Fruit fly (Drosophila melanogaster) whole organism, prepupa: Measurements from ENCODE around the gene CG1143.

Source experiments
- Blimp-1 ChIP-seq: fragments of 200-800 bp; sonication (Bioruptor generic); optimal IDR thresholded peaks from 3 replicates; lab custom pipeline; 2017; ENCODE audit warnings: missing biosample characterization, missing genetic modification characterization, mild to moderate bottlenecking, moderate library complexity, missing genetic modification reagents
- CG10631 ChIP-seq: fragments of 200-800 bp; sonication (Bioruptor generic); optimal IDR thresholded peaks from 2 replicates; lab custom pipeline; 2016; ENCODE audit warnings: missing biosample characterization, missing genetic modification characterization
- CG10669 ChIP-seq: fragments of 200-800 bp; sonication (Bioruptor generic); optimal IDR thresholded peaks from 3 replicates; lab custom pipeline; 2018; ENCODE audit warnings: missing biosample characterization, mild to moderate bottlenecking, missing genetic modification characterization, moderate library complexity
- CG11762 ChIP-seq: fragments of 200-800 bp; sonication (Bioruptor generic); optimal IDR thresholded peaks from 3 replicates; lab custom pipeline; 2016; ENCODE audit warnings: missing biosample characterization, missing genetic modification characterization; ENCODE audit not compliant: insufficient read depth
- CG11902 ChIP-seq: fragments of 200-800 bp; sonication (Bioruptor generic); optimal IDR thresholded peaks from 3 replicates; lab custom pipeline; 2016; ENCODE audit warnings: missing biosample characterization, missing genetic modification characterization
- CG1621 ChIP-seq: fragments of 200-800 bp; sonication (Bioruptor generic); optimal IDR thresholded peaks from 3 replicates; lab custom pipeline; 2018; ENCODE audit warnings: missing biosample characterization, mild to moderate bottlenecking, missing genetic modification characterization
- CG16779 ChIP-seq: fragments of 200-800 bp; sonication (Bioruptor generic); optimal IDR thresholded peaks from 3 replicates; lab custom pipeline; 2017; ENCODE audit warnings: missing biosample characterization, mild to moderate bottlenecking, missing genetic modification characterization
- CG3032 ChIP-seq: fragments of 200-800 bp; optimal IDR thresholded peaks from 2 replicates; lab custom pipeline; 2019; ENCODE audit warnings: missing biosample characterization, mild to moderate bottlenecking, missing genetic modification characterization, moderate library complexity
- CG31627 ChIP-seq: fragments of 200-800 bp; sonication (Bioruptor generic); optimal IDR thresholded peaks from 3 replicates; lab custom pipeline; 2016; ENCODE audit warnings: missing biosample characterization, missing genetic modification characterization
- CG32006 ChIP-seq: fragments of 200-800 bp; sonication (Bioruptor generic); optimal IDR thresholded peaks from 3 replicates; lab custom pipeline; 2017; ENCODE audit warnings: missing biosample characterization, mild to moderate bottlenecking, missing genetic modification characterization
- CG3919 ChIP-seq: fragments of 200-800 bp; sonication (Bioruptor generic); optimal IDR thresholded peaks from 3 replicates; lab custom pipeline; 2016; ENCODE audit warnings: missing biosample characterization, missing genetic modification characterization
- CG4318 ChIP-seq: fragments of 200-800 bp; sonication (Bioruptor generic); optimal IDR thresholded peaks from 3 replicates; lab custom pipeline; 2017; ENCODE audit warnings: missing biosample characterization, mild to moderate bottlenecking, missing genetic modification characterization
- CG6276 ChIP-seq: fragments of 200-800 bp; sonication (Bioruptor generic); optimal IDR thresholded peaks from 2 replicates; lab custom pipeline; 2017; ENCODE audit warnings: missing biosample characterization, mild to moderate bottlenecking, missing genetic modification characterization
- CG6808 ChIP-seq: fragments of 200-800 bp; sonication (Bioruptor generic); optimal IDR thresholded peaks from 3 replicates; lab custom pipeline; 2017; ENCODE audit warnings: missing biosample characterization, missing genetic modification characterization, mild to moderate bottlenecking, moderate library complexity, missing genetic modification reagents
- CG7368 ChIP-seq: fragments of 200-800 bp; sonication (Bioruptor generic); optimal IDR thresholded peaks from 3 replicates; lab custom pipeline; 2016; ENCODE audit warnings: missing biosample characterization, missing genetic modification characterization
- CG8119 ChIP-seq: fragments of 200-800 bp; sonication (Bioruptor generic); IDR thresholded peaks from 3 replicates; pipeline ENCODE4 v1.3.6; 2022; ENCODE audit warnings: missing biosample characterization, missing genetic modification characterization
- CG8319 ChIP-seq: fragments of 200-800 bp; sonication (Bioruptor generic); optimal IDR thresholded peaks from 3 replicates; lab custom pipeline; 2016; ENCODE audit warnings: missing biosample characterization, missing genetic modification characterization
- CG8632 ChIP-seq: fragments of 200-800 bp; sonication (Bioruptor generic); optimal IDR thresholded peaks from 3 replicates; lab custom pipeline; 2016; ENCODE audit warnings: missing biosample characterization, missing genetic modification characterization
- CG9139 ChIP-seq: fragments of 200-800 bp; sonication (Bioruptor generic); optimal IDR thresholded peaks from 3 replicates; lab custom pipeline; 2017; ENCODE audit warnings: missing biosample characterization, mild to moderate bottlenecking, missing genetic modification characterization
- Eip75B ChIP-seq: fragments of 200-800 bp; sonication (Bioruptor generic); optimal IDR thresholded peaks from 3 replicates; lab custom pipeline; 2016; ENCODE audit warnings: missing biosample characterization, missing genetic modification characterization
- Ets21C ChIP-seq: fragments of 200-800 bp; sonication (Bioruptor generic); optimal IDR thresholded peaks from 3 replicates; lab custom pipeline; 2016; ENCODE audit warnings: missing biosample characterization, missing genetic modification characterization
- Gug ChIP-seq: fragments of 200-800 bp; sonication (Bioruptor generic); IDR thresholded peaks from 2 replicates; pipeline ENCODE4 v1.3.6; 2022; ENCODE audit warnings: missing biosample characterization, missing genetic modification characterization
- Hr38 ChIP-seq: sonication (Bioruptor generic); optimal IDR thresholded peaks from 2 replicates; lab custom pipeline; 2016; ENCODE audit warnings: missing biosample characterization, missing genetic modification characterization
- Hr39 ChIP-seq: fragments of 200-800 bp; sonication (Bioruptor generic); optimal IDR thresholded peaks from 2 replicates; lab custom pipeline; 2016; ENCODE audit warnings: missing biosample characterization, missing genetic modification characterization
- Hr4 ChIP-seq: fragments of 200-800 bp; sonication (Bioruptor generic); optimal IDR thresholded peaks from 3 replicates; lab custom pipeline; 2016; ENCODE audit warnings: missing biosample characterization, missing genetic modification characterization
- Lpt ChIP-seq: fragments of 200-800 bp; sonication (Bioruptor generic); optimal IDR thresholded peaks from 3 replicates; lab custom pipeline; 2016; ENCODE audit warnings: missing biosample characterization, missing genetic modification characterization
- Met ChIP-seq: fragments of 200-800 bp; sonication (Bioruptor generic); optimal IDR thresholded peaks from 3 replicates; lab custom pipeline; 2016; ENCODE audit warnings: missing biosample characterization, missing genetic modification characterization
- OdsH ChIP-seq: fragments of 200-800 bp; sonication (Bioruptor generic); optimal IDR thresholded peaks from 3 replicates; lab custom pipeline; 2016; ENCODE audit warnings: missing biosample characterization, missing genetic modification characterization
- Smox ChIP-seq: fragments of 200-800 bp; sonication (Bioruptor generic); optimal IDR thresholded peaks from 3 replicates; lab custom pipeline; 2016; ENCODE audit warnings: missing biosample characterization, missing genetic modification characterization
- Sox102F ChIP-seq: fragments of 200-800 bp; sonication (Bioruptor generic); optimal IDR thresholded peaks from 2 replicates; lab custom pipeline; 2016; ENCODE audit warnings: missing biosample characterization, mild to moderate bottlenecking, missing genetic modification characterization
- achi ChIP-seq: fragments of 200-800 bp; sonication (Bioruptor generic); optimal IDR thresholded peaks from 3 replicates; lab custom pipeline; 2016; ENCODE audit warnings: missing biosample characterization, missing genetic modification characterization
- acj6 ChIP-seq: fragments of 200-800 bp; sonication (Bioruptor generic); optimal IDR thresholded peaks from 3 replicates; lab custom pipeline; 2016; ENCODE audit warnings: missing biosample characterization, missing genetic modification characterization
- dac ChIP-seq: fragments of 200-800 bp; sonication (Bioruptor generic); optimal IDR thresholded peaks from 2 replicates; lab custom pipeline; 2017; ENCODE audit warnings: missing biosample characterization, mild to moderate bottlenecking, missing genetic modification characterization
- eg ChIP-seq: fragments of 200-800 bp; sonication (Bioruptor generic); IDR thresholded peaks from 3 replicates; pipeline ENCODE4 v1.3.6; 2022; ENCODE audit warnings: missing biosample characterization, missing genetic modification characterization
- esn ChIP-seq: fragments of 200-800 bp; sonication (Bioruptor generic); optimal IDR thresholded peaks from 2 replicates; lab custom pipeline; 2016; ENCODE audit warnings: missing biosample characterization, mild to moderate bottlenecking, missing genetic modification characterization, moderate library complexity
- fd59A ChIP-seq: fragments of 200-800 bp; sonication (Bioruptor generic); optimal IDR thresholded peaks from 2 replicates; lab custom pipeline; 2017; ENCODE audit warnings: missing biosample characterization, mild to moderate bottlenecking, missing genetic modification characterization, missing genetic modification reagents
- net ChIP-seq: fragments of 200-800 bp; sonication (Bioruptor generic); optimal IDR thresholded peaks from 3 replicates; lab custom pipeline; 2016; ENCODE audit warnings: missing biosample characterization, missing genetic modification characterization
- salr ChIP-seq, 2 experiments: fragments of 200-800 bp; sonication (Bioruptor generic); optimal IDR thresholded peaks; 3 replicates each; lab custom pipeline; 2016 to 2018; ENCODE audit warnings: missing biosample characterization in 2 of 2, missing genetic modification characterization in 2 of 2, mild to moderate bottlenecking in 1 of 2
- spab ChIP-seq: fragments of 200-800 bp; sonication (Bioruptor generic); optimal IDR thresholded peaks from 2 replicates; lab custom pipeline; 2017; ENCODE audit warnings: missing biosample characterization, mild to moderate bottlenecking, missing genetic modification characterization, missing genetic modification reagents
- ss ChIP-seq, 2 experiments: fragments of 200-800 bp; sonication (Bioruptor generic); optimal IDR thresholded peaks; 2 replicates in 1 of 2; 3 replicates in 1 of 2; lab custom pipeline; 2017 to 2018; ENCODE audit warnings: mild to moderate bottlenecking in 2 of 2, missing biosample characterization in 2 of 2, missing genetic modification characterization in 2 of 2, moderate library complexity in 1 of 2
- svp ChIP-seq: fragments of 200-800 bp; sonication (Bioruptor generic); peaks from one replicate; lab custom pipeline; 2016; ENCODE audit warnings: missing biosample characterization, missing genetic modification characterization
- topi ChIP-seq: fragments of 200-800 bp; sonication (Bioruptor generic); optimal IDR thresholded peaks from 3 replicates; lab custom pipeline; 2016; ENCODE audit warnings: missing biosample characterization, missing genetic modification characterization
- vri ChIP-seq: fragments of 200-800 bp; sonication (Bioruptor generic); optimal IDR thresholded peaks from 3 replicates; lab custom pipeline; 2016; ENCODE audit warnings: missing biosample characterization, mild to moderate bottlenecking, missing genetic modification characterization

Gene CG1143

DNA sequence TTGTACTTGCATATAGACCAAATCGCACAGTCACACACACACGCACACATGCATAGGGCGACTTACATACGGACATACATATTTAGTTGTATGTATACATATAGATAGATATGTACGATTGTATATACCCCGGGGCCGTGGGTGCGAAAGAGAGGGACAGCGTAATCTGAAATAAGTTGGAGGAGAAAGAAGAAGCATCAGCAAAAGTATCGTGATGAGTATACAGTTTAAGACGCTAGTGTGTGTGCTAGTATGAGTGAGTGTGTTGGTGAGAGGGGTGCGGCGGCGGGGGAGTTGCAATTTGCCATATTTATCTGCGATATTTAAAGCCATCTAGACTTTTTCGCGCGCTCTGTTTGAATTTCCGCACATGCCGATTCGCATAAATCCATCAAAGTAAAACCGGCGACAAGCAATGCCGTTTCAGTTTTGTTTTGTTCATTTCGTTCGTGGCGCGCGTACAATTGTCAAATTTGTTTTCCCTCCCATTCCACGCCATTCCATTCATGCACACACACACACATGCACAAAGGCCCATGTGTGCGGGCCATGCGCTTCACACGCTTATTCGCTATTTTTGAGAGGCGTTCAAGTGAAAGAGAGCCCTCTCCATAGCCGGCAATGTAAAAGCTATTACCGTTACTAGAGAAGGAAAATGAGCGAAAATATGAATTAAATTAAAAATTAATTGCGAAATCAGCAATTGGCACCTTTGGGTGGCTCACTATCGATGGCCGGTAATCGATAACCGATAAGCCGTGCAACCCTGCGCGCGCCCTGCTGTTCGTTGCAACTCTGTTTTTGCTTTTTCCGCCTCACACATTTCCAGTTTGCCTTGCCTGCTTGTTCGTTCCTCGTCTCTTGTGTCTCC lies 10.0 kb upstream of the CG1143 start (continued):
- TF ChIP-seq Hr4 (GFP tag; lab: Kevin White, UChicago) (peak; percentile 58), CG1621 (tag; lab: Kevin White, UChicago) (peak; percentile 68), CG7368 (peak; percentile 61), svp (GFP tag; lab: Kevin White, UChicago) (peak; percentile 81), topi (GFP tag; lab: Kevin White, UChicago) (peak; percentile 87), CG8119 (GFP tag; lab: Robert Waterston, UW) (no peak), Ets21C (GFP tag; lab: Kevin White, UChicago) (peak; percentile 68), acj6 (GFP tag; lab: Kevin White, UChicago) (peak; percentile 81), OdsH (GFP tag; lab: Kevin White, UChicago) (peak; percentile 69), ss (GFP tag; optimal IDR thresholded peaks at IDR 0.05; lab: Kevin White, UChicago) (peak; percentile 46 to 79), CG3919 (GFP tag; lab: Kevin White, UChicago) (peak; percentile 83), fd59A (peak; percentile 52), salr (GFP tag; optimal IDR thresholded peaks at IDR 0.05; lab: Kevin White, UChicago) (peak; percentile 59 to 67), CG32006 (GFP tag; lab: Kevin White, UChicago) (peak; percentile 34)
- TF ChIP-seq, all 60 proteins: peak for 52

DNA sequence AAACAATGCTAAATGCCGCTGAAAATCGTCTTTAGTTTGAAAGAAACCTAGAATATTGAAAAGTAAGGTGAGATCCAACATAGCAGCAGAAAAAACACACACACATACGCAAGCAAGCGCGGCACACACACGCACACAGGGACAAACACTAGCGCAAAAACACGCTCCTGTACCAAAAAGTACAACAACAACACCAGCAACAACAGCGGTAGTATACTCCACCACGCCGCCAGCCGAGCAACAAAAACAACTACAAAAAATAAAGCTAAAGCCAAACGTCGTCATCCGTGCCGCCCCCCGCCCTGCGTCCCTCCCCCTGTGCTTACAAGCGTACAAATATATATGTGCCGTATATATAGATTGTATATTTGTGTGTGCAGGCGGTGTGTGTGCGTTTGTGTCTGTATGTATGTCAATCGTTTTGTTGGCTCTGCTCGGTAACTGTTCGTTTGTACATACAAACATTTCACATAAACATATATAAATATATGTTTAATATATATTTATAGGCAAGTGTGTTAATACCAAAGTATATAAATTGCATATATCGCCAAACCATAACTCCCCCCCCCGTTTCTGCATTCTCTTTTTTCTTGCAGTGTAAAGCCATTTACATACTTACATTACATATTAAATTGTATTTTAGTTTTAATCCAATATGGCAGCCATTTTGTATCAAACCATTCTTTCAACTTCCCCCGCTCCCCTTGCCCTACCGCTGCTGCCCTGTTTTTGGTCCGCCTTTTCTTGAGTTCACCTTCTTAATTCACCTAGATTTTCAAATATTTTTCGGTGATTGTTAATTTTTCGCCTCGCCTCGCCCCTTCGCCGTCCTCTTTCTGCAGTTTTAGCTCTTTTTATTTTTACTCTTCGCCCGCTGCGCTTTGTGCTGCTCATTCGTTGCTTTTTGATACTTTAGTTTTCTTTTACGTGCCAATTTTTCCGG lies 8.9 kb upstream of the CG1143 start:
- TF ChIP-seq CG6808 (GFP tag; lab: Kevin White, UChicago) (no peak), dac (peak; percentile 1), Ets21C (GFP tag; lab: Kevin White, UChicago) (no peak), acj6 (GFP tag; lab: Kevin White, UChicago) (peak; percentile 39), OdsH (GFP tag; lab: Kevin White, UChicago) (peak; percentile 70), Smox (GFP tag; lab: Kevin White, UChicago) (no peak), Hr4 (GFP tag; lab: Kevin White, UChicago) (peak; percentile 38), CG16779 (tag; lab: Kevin White, UChicago) (no peak), spab (GFP tag; lab: Kevin White, UChicago) (peak; percentile 49), Hr39 (GFP tag; lab: Kevin White, UChicago) (peak; percentile 11), CG8119 (GFP tag; lab: Robert Waterston, UW) (peak; percentile 77), esn (GFP tag; lab: Kevin White, UChicago) (peak; percentile 28), Eip75B (no peak), CG3919 (GFP tag; lab: Kevin White, UChicago) (peak; percentile 77), Hr38 (GFP tag; lab: Kevin White, UChicago) (no peak), Blimp-1 (GFP tag; lab: Kevin White, UChicago) (no peak), CG4318 (GFP tag; lab: Kevin White, UChicago) (no peak), net (GFP tag; lab: Kevin White, UChicago) (peak; percentile 37), eg (GFP tag; lab: Robert Waterston, UW) (peak; percentile 85), CG6276 (GFP tag; lab: Kevin White, UChicago) (no peak), CG8632 (GFP tag; lab: Kevin White, UChicago) (peak; percentile 42), vri (GFP tag; lab: Kevin White, UChicago) (peak; percentile 12), CG8319 (GFP tag; lab: Kevin White, UChicago) (peak; percentile 30), CG11902 (GFP tag; lab: Kevin White, UChicago) (peak; percentile 16), topi (GFP tag; lab: Kevin White, UChicago) (peak; percentile 46), Sox102F (GFP tag; lab: Kevin White, UChicago) (peak; percentile 18), CG10669 (GFP tag; lab: Kevin White, UChicago) (no peak), svp (GFP tag; lab: Kevin White, UChicago) (peak; percentile 59), Lpt (GFP tag; lab: Kevin White, UChicago) (peak; percentile 52), Met (GFP tag; lab: Kevin White, UChicago) (peak; percentile 40), CG9139 (GFP tag; lab: Kevin White, UChicago) (peak; percentile 38), achi (GFP tag; lab: Kevin White, UChicago) (peak; percentile 44), CG3032 (tag; lab: Kevin White, UChicago) (peak; percentile 47), CG32006 (GFP tag; lab: Kevin White, UChicago) (no peak), CG10631 (GFP tag; lab: Kevin White, UChicago) (no peak), CG11762 (peak; percentile 9), salr (GFP tag; optimal IDR thresholded peaks at IDR 0.05; lab: Kevin White, UChicago) (no peak), Gug (GFP tag; lab: Robert Waterston, UW) (peak; percentile 27; the same call in 1 of the 2 replicates), CG31627 (GFP tag; lab: Kevin White, UChicago) (peak; percentile 12)
